Worm (Caenorhabditis elegans) whole organism, L2 larva: ENCODE results near the gene Y113G7B.15.

ENCODE experiments used
- F13H6.1 ChIP-seq: sonication (generic microtip); optimal IDR thresholded peaks from 2 replicates; lab custom pipeline; 2016; ENCODE audit warnings: missing genetic modification characterization, missing compliant biosample characterization
- Y55F3AM.14 ChIP-seq: fragments of 200-800 bp; sonication (Bioruptor generic); optimal IDR thresholded peaks from 2 replicates; lab custom pipeline; 2018; ENCODE audit warnings: mild to moderate bottlenecking, missing genetic modification characterization, missing compliant biosample characterization
- unc-62 ChIP-seq: fragments of 150-350 bp; optimal IDR thresholded peaks from 2 replicates; lab custom pipeline; 2014; ENCODE audit warnings: missing biosample characterization, missing genetic modification reagents, missing genetic modification characterization
- ztf-11 ChIP-seq: sonication (generic microtip); optimal IDR thresholded peaks from 2 replicates; lab custom pipeline; 2017; ENCODE audit warnings: missing biosample characterization, missing genetic modification characterization

DNA sequence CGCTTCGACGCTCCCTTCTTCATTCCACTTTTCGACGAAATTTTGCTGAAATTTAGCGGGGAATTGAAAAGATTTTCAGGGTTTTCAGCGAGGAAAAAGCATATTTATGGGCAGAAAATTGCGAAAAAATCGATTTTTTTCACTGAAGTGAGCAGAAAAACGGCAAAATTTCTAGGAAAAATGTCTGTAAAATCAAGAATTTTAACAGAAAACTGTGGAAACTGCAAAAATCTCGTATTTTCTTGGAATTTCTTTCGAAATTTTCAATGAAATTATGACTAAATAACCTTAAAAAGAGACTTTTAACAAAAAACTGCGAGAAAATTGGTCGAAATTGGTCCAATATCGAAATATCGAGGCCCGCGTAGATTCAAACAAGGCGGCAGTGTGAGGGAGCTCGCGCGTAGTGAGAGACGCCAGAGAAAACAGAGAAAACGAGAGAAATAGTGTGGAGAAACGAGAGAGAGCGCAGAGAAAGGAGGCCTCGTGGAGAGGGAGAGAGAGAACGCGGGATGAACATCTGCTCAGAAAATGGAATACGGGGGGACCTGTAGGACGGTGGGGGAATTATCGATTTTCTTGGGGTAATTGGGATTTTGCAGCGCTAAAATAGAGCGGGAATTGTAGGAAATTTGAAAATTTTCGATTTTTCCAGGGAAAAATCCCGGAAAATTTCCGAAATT is 15.9 kb upstream of the Y113G7B.15 start, which contains the start of gene swsn-1:
- no peak for TF ChIP-seq unc-62 (GFP tag; lab: Kevin White, UChicago)
- TF ChIP-seq F13H6.1: peak; percentile 42
- TF ChIP-seq Y55F3AM.14: no peak
- TF ChIP-seq ztf-11 (tag; lab: Kevin White, UChicago): no peak
